Fruit fly (Drosophila melanogaster): ENCODE results near the gene CG13926.
A peak's percentile ranks its signal among the peaks of the same experiment; 100 is the strongest.

CG13926 gene

DNA sequence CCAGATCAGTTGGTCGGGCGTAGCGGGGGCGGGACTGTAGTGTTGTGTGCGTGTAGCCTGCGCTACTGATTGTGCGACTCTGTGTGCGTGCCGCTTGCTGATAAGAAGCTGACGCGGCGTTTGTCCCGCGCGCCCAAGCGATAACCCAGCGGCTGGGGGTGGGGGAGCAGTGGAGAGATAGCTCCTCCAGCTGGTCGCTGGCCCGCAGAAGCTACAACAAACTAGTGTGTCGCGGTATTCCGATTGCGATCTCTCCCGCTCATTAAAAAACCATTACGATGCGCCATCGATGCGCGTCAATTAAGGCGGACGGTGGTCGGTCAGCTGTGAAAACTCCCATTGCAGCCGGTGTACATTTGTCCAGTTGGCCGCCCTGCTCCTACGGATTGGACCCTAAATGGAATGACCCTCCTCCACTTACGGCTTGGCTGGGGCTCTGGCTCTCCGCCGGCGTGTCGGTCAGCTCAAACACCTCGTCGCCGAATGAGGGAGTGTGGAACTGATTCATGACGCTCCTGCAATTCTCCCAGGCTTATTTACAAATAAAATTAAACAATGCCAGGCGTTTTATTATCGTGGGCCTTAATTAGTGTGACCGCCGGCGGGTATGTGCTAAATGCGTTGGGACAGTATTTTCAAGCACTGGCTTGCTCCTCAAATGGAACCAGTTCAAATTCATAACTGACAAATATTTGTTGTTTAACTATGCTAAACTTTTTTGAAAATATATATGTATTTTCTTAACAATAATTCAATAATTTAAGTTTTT lies 15.7 kb downstream of the CG13926 start, which contains the start of gene CG12104:
CG12104 (minus strand) TSS at position 611 of the 769 bp plus-strand sequence.
- TF ChIP-seq ss (GFP tag; optimal IDR thresholded peaks at IDR 0.05) (peak in 1 of 2 experiments; percentile 2), CG32006 (GFP tag; optimal IDR thresholded peaks at IDR 0.05) (no peak), Eip78C (GFP tag) (peak; percentile 64), Ets96B (tag; optimal IDR thresholded peaks at IDR 0.05) (no peak), Blimp-1 (GFP tag; optimal IDR thresholded peaks at IDR 0.05) (no peak), svp (GFP tag) (peak; percentile 99), topi (GFP tag; optimal IDR thresholded peaks at IDR 0.05) (no peak), eg (GFP tag; IDR thresholded peaks at IDR 0.05) (0 out of 3 replicates have a peak, but pooled peaks have one; percentile 30), CG6808 (GFP tag; optimal IDR thresholded peaks at IDR 0.05) (no peak), fkh (GFP tag; optimal IDR thresholded peaks at IDR 0.05) (peak; percentile 77), CG6163 (GFP tag; IDR thresholded peaks at IDR 0.05) (0 out of 3 replicates have a peak, but pooled peaks have one; percentile 24), CG34406 (GFP tag; optimal IDR thresholded peaks at IDR 0.05) (no peak)

DNA sequence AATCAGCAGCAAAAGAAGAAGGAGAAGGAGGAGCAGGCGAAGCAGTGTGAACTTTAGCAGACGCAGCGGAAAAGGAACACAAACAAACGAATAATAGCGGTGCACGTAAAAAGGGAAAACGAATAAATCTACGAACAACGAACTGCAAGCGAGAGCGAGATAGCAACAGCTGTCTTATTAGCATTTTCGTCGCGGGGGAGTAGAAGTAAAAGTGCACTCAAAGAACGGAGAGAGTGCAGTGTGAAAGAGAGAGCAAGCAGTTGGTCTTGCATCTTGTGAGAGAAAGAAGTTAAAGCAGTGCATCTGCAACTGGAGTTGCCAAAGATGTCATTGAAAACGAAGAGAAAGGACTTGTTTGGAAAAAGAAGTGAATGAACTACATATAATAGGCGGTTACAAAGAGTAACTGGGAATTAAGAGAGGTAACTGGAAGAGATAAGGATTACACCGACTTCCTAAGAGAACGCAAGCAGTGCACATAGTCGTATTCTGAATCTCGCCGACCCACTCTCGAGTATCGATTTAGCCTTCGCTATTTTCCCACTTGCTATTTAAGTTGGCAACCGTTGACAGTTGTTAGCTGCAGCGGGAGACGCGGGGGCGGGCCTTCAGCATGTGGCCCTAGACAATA lies 25.0 kb downstream of the CG13926 start:
- no peak for TF ChIP-seq CG31627 (GFP tag; optimal IDR thresholded peaks at IDR 0.05)
- no peak; the same call in 2 of the 3 replicates for TF ChIP-seq eg (GFP tag; IDR thresholded peaks at IDR 0.05)
- TF ChIP-seq dsx (GFP tag; optimal IDR thresholded peaks at IDR 0.05; ENCODE audit: poor library complexity, severe bottlenecking), result peak; percentile 36
- TF ChIP-seq Lpt (GFP tag; optimal IDR thresholded peaks at IDR 0.05), result peak; percentile 20
- peak; percentile 91 for TF ChIP-seq Blimp-1 (GFP tag; optimal IDR thresholded peaks at IDR 0.05)
- TF ChIP-seq salr (GFP tag; optimal IDR thresholded peaks at IDR 0.05), result no peak
- TF ChIP-seq CG9139 (GFP tag; optimal IDR thresholded peaks at IDR 0.05), result no peak
- TF ChIP-seq CG3919 (GFP tag; optimal IDR thresholded peaks at IDR 0.05), result no peak
- no peak for TF ChIP-seq Hr38 (GFP tag; optimal IDR thresholded peaks at IDR 0.05)
- peak; percentile 34 to 45 for TF ChIP-seq ss (GFP tag; optimal IDR thresholded peaks at IDR 0.05)
- peak; percentile 42 for TF ChIP-seq CG6276 (GFP tag; optimal IDR thresholded peaks at IDR 0.05)
- peak; percentile 31 for TF ChIP-seq Sox14 (GFP tag; optimal IDR thresholded peaks at IDR 0.05)
- no peak for TF ChIP-seq fkh (GFP tag; optimal IDR thresholded peaks at IDR 0.05)
- 0 out of 2 replicates have a peak, but pooled peaks have one; percentile 21 for TF ChIP-seq CG15336 (GFP tag; IDR thresholded peaks at IDR 0.05)
- TF ChIP-seq Sox102F (GFP tag; optimal IDR thresholded peaks at IDR 0.05), result peak; percentile 6
- peak; percentile 32 for TF ChIP-seq CG6808 (GFP tag; optimal IDR thresholded peaks at IDR 0.05)
- TF ChIP-seq CG6854 (GFP tag; optimal IDR thresholded peaks at IDR 0.05), result peak; percentile 26
- TF ChIP-seq svp (GFP tag), result peak; percentile 75
- peak; percentile 7 for TF ChIP-seq net (GFP tag; optimal IDR thresholded peaks at IDR 0.05)
- peak; percentile 76 for TF ChIP-seq Eip78C (GFP tag)
- peak; percentile 79 for TF ChIP-seq CG6163 (GFP tag; IDR thresholded peaks at IDR 0.05)

DNA sequence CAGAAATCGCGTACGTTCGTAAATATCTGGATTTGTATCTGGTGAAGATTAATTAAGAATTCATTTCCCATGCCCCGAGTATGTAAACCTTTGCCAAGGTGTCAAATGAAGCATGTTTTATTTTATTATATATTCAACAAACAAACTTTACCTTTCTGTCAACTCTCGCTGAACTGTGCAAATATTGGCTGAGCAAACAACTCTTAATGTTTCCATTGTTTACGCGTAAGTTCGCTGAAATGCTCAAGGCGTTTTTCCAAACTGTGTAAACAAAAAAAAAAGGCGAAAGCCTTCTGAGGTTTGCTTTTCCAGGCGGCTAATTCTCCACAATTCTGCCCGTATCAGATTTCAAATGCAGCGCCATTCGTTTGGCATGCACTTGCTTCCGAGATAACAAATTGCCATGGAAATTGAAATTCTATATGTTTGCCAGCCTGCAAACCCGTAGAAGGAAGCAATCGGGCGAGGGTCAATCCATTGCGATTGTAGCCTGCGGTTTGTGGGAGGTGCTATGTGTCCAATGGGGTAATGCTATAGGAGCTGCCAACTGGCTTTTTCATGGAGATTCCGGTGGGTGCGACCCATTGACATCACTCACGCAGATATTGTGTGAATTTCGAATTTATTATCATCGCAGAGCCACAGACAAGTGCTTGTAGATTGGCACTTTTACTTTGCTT lies 26.1 kb downstream of the CG13926 start:
- TF ChIP-seq fd59A (GFP tag; optimal IDR thresholded peaks at IDR 0.05) (peak; percentile 63), Ets96B (tag; optimal IDR thresholded peaks at IDR 0.05) (peak; percentile 50), Sox102F (GFP tag; optimal IDR thresholded peaks at IDR 0.05) (peak; percentile 89), acj6 (GFP tag; optimal IDR thresholded peaks at IDR 0.05) (peak; percentile 70), Sox14 (GFP tag; optimal IDR thresholded peaks at IDR 0.05) (peak; percentile 50), CG3919 (GFP tag; optimal IDR thresholded peaks at IDR 0.05) (peak; percentile 83), Eip93F (GFP tag; optimal IDR thresholded peaks at IDR 0.05) (no peak), CG11902 (GFP tag; optimal IDR thresholded peaks at IDR 0.05) (no peak), CG1621 (tag; optimal IDR thresholded peaks at IDR 0.05) (peak; percentile 87), CG6276 (GFP tag; optimal IDR thresholded peaks at IDR 0.05) (no peak), CG11762 (GFP tag; optimal IDR thresholded peaks at IDR 0.05; ENCODE audit: insufficient read depth) (peak; percentile 64), Hr38 (GFP tag; optimal IDR thresholded peaks at IDR 0.05) (no peak), CG4318 (GFP tag; optimal IDR thresholded peaks at IDR 0.05) (no peak), vri (GFP tag; optimal IDR thresholded peaks at IDR 0.05) (peak; percentile 97), dac (GFP tag; optimal IDR thresholded peaks at IDR 0.05) (no peak), Hr39 (GFP tag; optimal IDR thresholded peaks at IDR 0.05) (no peak), Met (GFP tag; optimal IDR thresholded peaks at IDR 0.05) (peak; percentile 86), CG16779 (tag; optimal IDR thresholded peaks at IDR 0.05) (peak; percentile 62), CG10669 (GFP tag; optimal IDR thresholded peaks at IDR 0.05) (peak; percentile 85), CG11294 (GFP tag; IDR thresholded peaks at IDR 0.05) (no peak), Eip75B (GFP tag; optimal IDR thresholded peaks at IDR 0.05) (peak; percentile 78), Blimp-1 (GFP tag; optimal IDR thresholded peaks at IDR 0.05) (peak; percentile 74), svp (GFP tag) (peak; percentile 90), fd85E (GFP tag; optimal IDR thresholded peaks at IDR 0.05) (peak; percentile 57), CG9139 (GFP tag; optimal IDR thresholded peaks at IDR 0.05) (peak; percentile 87), fkh (GFP tag; optimal IDR thresholded peaks at IDR 0.05) (peak; percentile 95)
